Fruit fly (Drosophila melanogaster) whole organism, embryonic: ENCODE measurements around the gene Taf6.
A peak's percentile ranks its signal among the peaks of the same experiment; 100 is the strongest.

Source experiments
- CG1024 ChIP-seq: fragments of 200-800 bp; sonication (Bioruptor generic); IDR thresholded peaks from 2 replicates; pipeline ENCODE4 v1.3.6; 2022; ENCODE audit warnings: missing biosample characterization, missing genetic modification characterization
- CG11696 ChIP-seq: fragments of 200-800 bp; sonication (Bioruptor generic); IDR thresholded peaks from 2 replicates; pipeline ENCODE4 v1.3.6; 2022; ENCODE audit warnings: missing biosample characterization, missing genetic modification characterization
- CG12104 ChIP-seq: fragments of 200-800 bp; sonication (Bioruptor generic); optimal IDR thresholded peaks from 3 replicates; lab custom pipeline; 2016; ENCODE audit warnings: missing biosample characterization, missing genetic modification characterization
- CG13287 ChIP-seq: fragments of 200-800 bp; sonication (Bioruptor generic); IDR thresholded peaks from 2 replicates; pipeline ENCODE4 v1.3.6; 2022; ENCODE audit warnings: missing biosample characterization, missing genetic modification characterization; ENCODE audit not compliant: partially characterized antibody
- CG13424 ChIP-seq: fragments of 200-800 bp; sonication (Bioruptor generic); optimal IDR thresholded peaks from 2 replicates; lab custom pipeline; 2019; ENCODE audit warnings: missing biosample characterization, mild to moderate bottlenecking, missing genetic modification characterization, moderate library complexity
- CG16815 ChIP-seq: fragments of 200-800 bp; sonication (Bioruptor generic); optimal IDR thresholded peaks from 3 replicates; lab custom pipeline; 2017; ENCODE audit warnings: missing biosample characterization, mild to moderate bottlenecking, missing genetic modification characterization
- CG17361 ChIP-seq: fragments of 200-800 bp; sonication (Bioruptor generic); IDR thresholded peaks from 3 replicates; pipeline ENCODE4 v1.3.6; 2022; ENCODE audit warnings: missing biosample characterization, missing genetic modification characterization
- CG1832 ChIP-seq: fragments of 200-800 bp; sonication (Bioruptor generic); optimal IDR thresholded peaks from 2 replicates; lab custom pipeline; 2017; ENCODE audit warnings: missing biosample characterization, mild to moderate bottlenecking, missing genetic modification characterization, inconsistent platforms
- CG30403 ChIP-seq: fragments of 200-800 bp; sonication (Bioruptor generic); optimal IDR thresholded peaks from 3 replicates; lab custom pipeline; 2016; ENCODE audit warnings: missing biosample characterization, missing genetic modification characterization
- CG34422 ChIP-seq: fragments of 200-800 bp; sonication (Bioruptor generic); IDR thresholded peaks from 3 replicates; pipeline ENCODE4 v1.3.6; 2022; ENCODE audit warnings: missing biosample characterization, missing genetic modification characterization
- CG3995 ChIP-seq: fragments of 200-800 bp; sonication (Bioruptor generic); optimal IDR thresholded peaks from 3 replicates; lab custom pipeline; 2016; ENCODE audit warnings: missing biosample characterization, missing genetic modification characterization
- CG4360 ChIP-seq: fragments of 200-800 bp; sonication (Bioruptor generic); IDR thresholded peaks from 2 replicates; pipeline ENCODE4 v1.3.6; 2022; ENCODE audit warnings: missing biosample characterization, missing genetic modification characterization
- CG4854 ChIP-seq: fragments of 200-800 bp; sonication (Bioruptor generic); optimal IDR thresholded peaks from 2 replicates; lab custom pipeline; 2016; ENCODE audit warnings: missing biosample characterization, missing genetic modification characterization, inconsistent platforms
- CG6175 ChIP-seq: fragments of 200-800 bp; sonication (Bioruptor generic); IDR thresholded peaks from 3 replicates; pipeline ENCODE4 v1.3.6; 2022; ENCODE audit warnings: missing biosample characterization, missing genetic modification characterization
- CG9876 ChIP-seq: fragments of 200-800 bp; sonication (Bioruptor generic); optimal IDR thresholded peaks from 2 replicates; lab custom pipeline; 2016; ENCODE audit warnings: missing biosample characterization, missing genetic modification characterization
- Dek ChIP-seq: fragments of 200-800 bp; sonication (Bioruptor generic); optimal IDR thresholded peaks from 3 replicates; lab custom pipeline; 2019; ENCODE audit warnings: missing biosample characterization, mild to moderate bottlenecking, missing genetic modification characterization, moderate library complexity
- Dip3 ChIP-seq: fragments of 200-800 bp; sonication (Bioruptor generic); optimal IDR thresholded peaks from 3 replicates; lab custom pipeline; 2016; ENCODE audit warnings: missing biosample characterization, missing genetic modification characterization
- Drgx ChIP-seq: fragments of 200-800 bp; sonication (Bioruptor generic); IDR thresholded peaks from 2 replicates; pipeline ENCODE4 v1.3.6; 2022; ENCODE audit warnings: missing biosample characterization, missing genetic modification characterization
- E2f1 ChIP-seq: fragments of 200-800 bp; sonication (Bioruptor generic); IDR thresholded peaks from 2 replicates; pipeline ENCODE4 v1.3.6; 2022; ENCODE audit warnings: missing biosample characterization, missing genetic modification characterization
- E2f2 ChIP-seq: fragments of 200-800 bp; sonication (Bioruptor generic); IDR thresholded peaks from 2 replicates; pipeline ENCODE4 v1.3.6; 2022; ENCODE audit warnings: missing biosample characterization, missing genetic modification characterization
- HLH54F ChIP-seq: fragments of 200-800 bp; sonication (Bioruptor generic); optimal IDR thresholded peaks from 3 replicates; lab custom pipeline; 2016; ENCODE audit warnings: missing biosample characterization, missing genetic modification characterization
- Hey ChIP-seq: fragments of 200-800 bp; sonication (Bioruptor generic); optimal IDR thresholded peaks from 3 replicates; lab custom pipeline; 2018; ENCODE audit warnings: missing biosample characterization, mild to moderate bottlenecking, missing genetic modification characterization
- HmgD ChIP-seq: fragments of 200-800 bp; sonication (Bioruptor generic); optimal IDR thresholded peaks from 3 replicates; lab custom pipeline; 2016; ENCODE audit warnings: missing biosample characterization, missing genetic modification characterization
- Mrtf ChIP-seq: fragments of 200-800 bp; sonication (Bioruptor generic); IDR thresholded peaks from 3 replicates; pipeline ENCODE4 v1.3.6; 2022; ENCODE audit warnings: missing biosample characterization, missing genetic modification characterization
- Neu2 ChIP-seq: fragments of 200-800 bp; sonication (Bioruptor generic); optimal IDR thresholded peaks from 3 replicates; lab custom pipeline; 2016; ENCODE audit warnings: missing biosample characterization, missing genetic modification characterization, borderline replicate concordance
- Xrp1 ChIP-seq: fragments of 200-800 bp; sonication (Bioruptor generic); IDR thresholded peaks from 2 replicates; pipeline ENCODE4 v1.3.6; 2022; ENCODE audit warnings: missing biosample characterization, missing genetic modification characterization
- YL-1 ChIP-seq: fragments of 200-800 bp; sonication (Bioruptor generic); optimal IDR thresholded peaks from 3 replicates; lab custom pipeline; 2017; ENCODE audit warnings: missing biosample characterization, mild to moderate bottlenecking, missing genetic modification characterization
- ase ChIP-seq: fragments of 200-800 bp; sonication (Bioruptor generic); IDR thresholded peaks from 3 replicates; pipeline ENCODE4 v1.3.6; 2022; ENCODE audit warnings: missing biosample characterization, missing genetic modification characterization
- bab2 ChIP-seq: fragments of 200-800 bp; sonication (Bioruptor generic); optimal IDR thresholded peaks from 2 replicates; lab custom pipeline; 2016; ENCODE audit warnings: missing biosample characterization, missing genetic modification characterization
- cg ChIP-seq: fragments of 200-800 bp; sonication (Bioruptor generic); optimal IDR thresholded peaks from 3 replicates; lab custom pipeline; 2019; ENCODE audit warnings: missing biosample characterization, mild to moderate bottlenecking, missing genetic modification characterization, moderate library complexity
- fru ChIP-seq: fragments of >200 bp; optimal IDR thresholded peaks from 2 replicates; lab custom pipeline; 2017
- gem ChIP-seq: fragments of 200-800 bp; sonication (Bioruptor generic); optimal IDR thresholded peaks from 2 replicates; lab custom pipeline; 2019; ENCODE audit warnings: missing biosample characterization, mild to moderate bottlenecking, missing genetic modification characterization, moderate library complexity
- gfzf ChIP-seq: fragments of 200-800 bp; sonication (Bioruptor generic); optimal IDR thresholded peaks from 2 replicates; lab custom pipeline; 2016; ENCODE audit warnings: missing biosample characterization, mild to moderate bottlenecking, missing genetic modification characterization, moderate library complexity
- grau ChIP-seq: fragments of 200-800 bp; optimal IDR thresholded peaks from 3 replicates; lab custom pipeline; 2019; ENCODE audit warnings: missing biosample characterization, mild to moderate bottlenecking, missing genetic modification characterization, moderate library complexity
- her ChIP-seq: fragments of 200-800 bp; sonication (Bioruptor generic); optimal IDR thresholded peaks from 2 replicates; lab custom pipeline; 2016; ENCODE audit warnings: missing biosample characterization, missing genetic modification characterization
- insv ChIP-seq, 2 experiments: fragments of 200-800 bp; sonication (Bioruptor generic); optimal IDR thresholded peaks; 3 replicates each; lab custom pipeline; 2016 to 2018; ENCODE audit warnings: missing biosample characterization in 2 of 2, missing genetic modification characterization in 2 of 2
- ken ChIP-seq: fragments of 200-800 bp; sonication (Bioruptor generic); IDR thresholded peaks from 3 replicates; pipeline ENCODE4 v1.3.6; 2022; ENCODE audit warnings: missing biosample characterization, missing genetic modification characterization
- klu ChIP-seq: fragments of 200-800 bp; sonication (Bioruptor generic); IDR thresholded peaks from 2 replicates; pipeline ENCODE4 v1.3.6; 2022; ENCODE audit warnings: missing biosample characterization, missing genetic modification characterization
- mld ChIP-seq: fragments of 200-800 bp; sonication (Bioruptor generic); IDR thresholded peaks from 3 replicates; pipeline ENCODE4 v1.3.6; 2022; ENCODE audit warnings: missing biosample characterization, missing genetic modification characterization; ENCODE audit not compliant: partially characterized antibody
- odd ChIP-seq: fragments of 200-800 bp; sonication (Bioruptor generic); optimal IDR thresholded peaks from 2 replicates; lab custom pipeline; 2017; ENCODE audit warnings: missing biosample characterization, mild to moderate bottlenecking, missing genetic modification characterization
- onecut ChIP-seq: fragments of 200-800 bp; sonication (Bioruptor generic); IDR thresholded peaks from 2 replicates; pipeline ENCODE4 v1.3.6; 2022; ENCODE audit warnings: missing biosample characterization, missing genetic modification characterization
- pfk ChIP-seq: fragments of 200-800 bp; sonication (Bioruptor generic); optimal IDR thresholded peaks from 2 replicates; lab custom pipeline; 2018; ENCODE audit warnings: missing biosample characterization, mild to moderate bottlenecking, missing genetic modification characterization, moderate library complexity
- prd ChIP-seq, 3 experiments: fragments of >200 bp in 2 of 3; fragments of 200-800 bp in 1 of 3; sonication (Bioruptor generic) in 1 of 3; optimal IDR thresholded peaks in 2 of 3; IDR thresholded peaks in 1 of 3; 2 replicates in 2 of 3; 3 replicates in 1 of 3; pipeline versions ENCODE4 v1.3.6 to Lab custom; 2017 to 2022; ENCODE audit warnings: missing biosample characterization in 1 of 3, missing genetic modification characterization in 1 of 3
- slbo ChIP-seq: fragments of 200-800 bp; sonication (Bioruptor generic); IDR thresholded peaks from 2 replicates; pipeline ENCODE4 v1.3.6; 2022; ENCODE audit warnings: missing biosample characterization, missing genetic modification characterization
- so ChIP-seq: fragments of 200-800 bp; sonication (Bioruptor generic); IDR thresholded peaks from 3 replicates; pipeline ENCODE4 v1.3.6; 2022; ENCODE audit warnings: missing biosample characterization, missing genetic modification characterization
- sug ChIP-seq: fragments of 200-800 bp; optimal IDR thresholded peaks from 2 replicates; lab custom pipeline; 2019; ENCODE audit warnings: missing biosample characterization, mild to moderate bottlenecking, missing genetic modification characterization, moderate library complexity
- tgo ChIP-seq: fragments of 200-800 bp; sonication (Bioruptor generic); IDR thresholded peaks from 3 replicates; pipeline ENCODE4 v1.3.6; 2022; ENCODE audit warnings: missing biosample characterization, missing genetic modification characterization
- toy ChIP-seq: fragments of 200-800 bp; sonication (Bioruptor generic); IDR thresholded peaks from 2 replicates; pipeline ENCODE4 v1.3.6; 2022; ENCODE audit warnings: missing biosample characterization, missing genetic modification characterization
- trem ChIP-seq: fragments of 200-800 bp; optimal IDR thresholded peaks from 3 replicates; lab custom pipeline; 2019; ENCODE audit warnings: missing biosample characterization, mild to moderate bottlenecking, missing genetic modification characterization, moderate library complexity
- twi ChIP-seq: fragments of 200-800 bp; optimal IDR thresholded peaks from 2 replicates; lab custom pipeline; 2019; ENCODE audit warnings: missing biosample characterization, mild to moderate bottlenecking, missing genetic modification characterization, moderate library complexity
- unpg ChIP-seq: fragments of 200-800 bp; sonication (Bioruptor generic); optimal IDR thresholded peaks from 3 replicates; lab custom pipeline; 2018; ENCODE audit warnings: missing biosample characterization, mild to moderate bottlenecking, missing genetic modification characterization, moderate library complexity
- zf30C ChIP-seq: fragments of 200-800 bp; sonication (Bioruptor generic); optimal IDR thresholded peaks from 3 replicates; lab custom pipeline; 2018; ENCODE audit warnings: missing biosample characterization, mild to moderate bottlenecking, missing genetic modification characterization

Taf6 gene

DNA sequence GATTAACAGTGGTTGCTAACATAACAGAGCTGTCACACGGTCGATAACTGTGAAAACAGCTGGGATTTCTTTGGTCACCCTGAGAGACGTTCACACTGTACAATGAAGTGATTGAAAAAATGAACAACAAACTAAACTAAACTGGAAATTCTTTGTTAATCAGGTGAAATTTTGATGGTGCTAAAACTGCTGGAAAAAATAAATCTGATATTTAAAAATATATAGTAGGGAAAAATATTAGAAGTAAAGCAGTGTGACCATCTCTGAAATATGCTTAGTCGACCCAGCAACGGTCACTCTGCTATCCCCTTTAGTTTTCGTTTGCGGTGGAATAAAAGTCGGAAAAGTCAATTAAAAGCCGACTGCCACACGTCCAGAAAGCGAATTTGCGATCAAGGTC is 12.9 kb upstream of the Taf6 start, which contains the start of the genes CG9231 and CG9330 (continued):
- TF ChIP-seq Xrp1 = no peak
- no peak for TF ChIP-seq slbo
- TF ChIP-seq Dip3 (GFP tag; lab: Kevin White, UChicago) = no peak
- TF ChIP-seq Drgx (GFP tag; lab: Robert Waterston, UW) = no peak
- TF ChIP-seq CG16815 (GFP tag; lab: Kevin White, UChicago) = no peak
- peak; percentile 15 for TF ChIP-seq unpg (GFP tag; lab: Kevin White, UChicago)
- TF ChIP-seq gfzf (GFP tag; lab: Kevin White, UChicago) = peak; percentile 76
- no peak for TF ChIP-seq Hey (tag; lab: Kevin White, UChicago)
- peak; percentile 37; the same call in 1 of the 2 replicates for TF ChIP-seq onecut
- no peak for TF ChIP-seq CG12104 (GFP tag; lab: Kevin White, UChicago)
- TF ChIP-seq zf30C (GFP tag; lab: Kevin White, UChicago) = no peak
- peak; percentile 16 for TF ChIP-seq CG13424 (tag; lab: Kevin White, UChicago)
- no peak for TF ChIP-seq Neu2 (GFP tag; lab: Kevin White, UChicago)
- TF ChIP-seq HLH54F (GFP tag; lab: Kevin White, UChicago) = no peak
- no peak for TF ChIP-seq HmgD (GFP tag; lab: Kevin White, UChicago)
- TF ChIP-seq Mrtf (GFP tag; lab: Robert Waterston, UW) = no peak
- TF ChIP-seq CG11696 = no peak
- no peak for TF ChIP-seq CG1024 (GFP tag; lab: Robert Waterston, UW)
- TF ChIP-seq CG17361 (GFP tag; lab: Robert Waterston, UW) = peak; percentile 38; the same call in 1 of the 3 replicates
- no peak for TF ChIP-seq toy (GFP tag; lab: Robert Waterston, UW)
- no peak for TF ChIP-seq fru (lab: Kevin White, UChicago)
- TF ChIP-seq YL-1 (GFP tag; lab: Kevin White, UChicago) = peak; percentile 92
- TF ChIP-seq Dek (tag; lab: Kevin White, UChicago) = no peak
- TF ChIP-seq CG4854 (GFP tag; lab: Kevin White, UChicago) = peak; percentile 31
- TF ChIP-seq cg (GFP tag; lab: Kevin White, UChicago) = no peak
- TF ChIP-seq odd = no peak
- TF ChIP-seq E2f1 (GFP tag; lab: Robert Waterston, UW) = no peak
- peak; percentile 39 for TF ChIP-seq gem
- TF ChIP-seq mld (GFP tag; lab: Robert Waterston, UW) = no peak
- peak; percentile 36 for TF ChIP-seq sug (tag; lab: Kevin White, UChicago)
- no peak for TF ChIP-seq CG1832
- TF ChIP-seq CG3995 (GFP tag; lab: Kevin White, UChicago) = peak; percentile 91
- TF ChIP-seq CG9876 (GFP tag; lab: Kevin White, UChicago) = no peak
- TF ChIP-seq CG13287 = peak; percentile 58
- no peak for TF ChIP-seq tgo (GFP tag; lab: Robert Waterston, UW)
- no peak for TF ChIP-seq ken
- TF ChIP-seq CG34422 = peak; percentile 49; the same call in 1 of the 3 replicates
- TF ChIP-seq CG6175 = no peak
- peak; percentile 32 for TF ChIP-seq grau (tag; lab: Kevin White, UChicago)
- no peak for TF ChIP-seq klu
- peak; percentile 61 for TF ChIP-seq CG30403 (GFP tag; lab: Kevin White, UChicago)
- peak in 1 of 2 experiments; percentile 46 for TF ChIP-seq insv (GFP tag; optimal IDR thresholded peaks at IDR 0.05; lab: Kevin White, UChicago)
- no peak for TF ChIP-seq twi
- no peak for TF ChIP-seq pfk (GFP tag; lab: Kevin White, UChicago)
- no peak for TF ChIP-seq her (GFP tag; lab: Kevin White, UChicago)
- TF ChIP-seq ase (GFP tag; lab: Robert Waterston, UW) = no peak
- TF ChIP-seq trem (tag; lab: Kevin White, UChicago) = peak; percentile 84
- no peak for TF ChIP-seq so
- TF ChIP-seq E2f2 = peak; percentile 59; the same call in 1 of the 2 replicates
- no peak for TF ChIP-seq prd (optimal IDR thresholded peaks at IDR 0.05; lab: Kevin White, UChicago)
- TF ChIP-seq prd (GFP tag; IDR thresholded peaks at IDR 0.05; lab: Robert Waterston, UW) = no peak
- no peak for TF ChIP-seq bab2
- TF ChIP-seq CG4360 (GFP tag; lab: Robert Waterston, UW) = no peak
